Worm (Caenorhabditis elegans) whole organism, midembryonic: Measurements from ENCODE around the gene ZK632.9.

Experiments
- cog-1 ChIP-seq: sonication (generic microtip); optimal IDR thresholded peaks from 2 replicates; lab custom pipeline; 2016; ENCODE audit warnings: missing genetic modification characterization, missing compliant biosample characterization
- flt-1 ChIP-seq: fragments of 200-800 bp; sonication (Bioruptor generic); IDR thresholded peaks from 2 replicates; pipeline ENCODE4 v1.3.6; 2022; ENCODE audit warnings: missing genetic modification characterization, missing compliant biosample characterization
- klf-2 ChIP-seq: fragments of 200-800 bp; sonication (Bioruptor generic); conservative IDR thresholded peaks from 2 replicates; pipeline ENCODE4 v1.3.6; 2022; ENCODE audit warnings: missing genetic modification reagents, missing genetic modification characterization, missing compliant biosample characterization
- ref-1 ChIP-seq: fragments of 200-800 bp; sonication (Bioruptor generic); conservative IDR thresholded peaks from 2 replicates; pipeline ENCODE4 v1.3.6; 2022; ENCODE audit warnings: missing genetic modification reagents, missing genetic modification characterization, missing compliant biosample characterization
- ztf-29 ChIP-seq: fragments of 200-800 bp; sonication (Bioruptor generic); IDR thresholded peaks from 2 replicates; pipeline ENCODE4 v1.3.6; 2022; ENCODE audit warnings: missing genetic modification reagents, missing genetic modification characterization, missing compliant biosample characterization

ce11 chrIII:9862469-9862868 is 37.2 kb upstream of the ZK632.9 start:
- TF ChIP-seq ref-1 (GFP tag; lab: Robert Waterston, UW) (no peak), flt-1 (GFP tag; lab: Robert Waterston, UW) (no peak), klf-2 (GFP tag; lab: Robert Waterston, UW) (no peak), ztf-29 (GFP tag; lab: Robert Waterston, UW) (no peak), cog-1 (no peak)
